Worm (Caenorhabditis elegans) whole organism, L4 larva: Measurements from ENCODE around the gene klo-1.

ENCODE experiments used
- F10B5.3 ChIP-seq: sonication (generic microtip); optimal IDR thresholded peaks from 2 replicates; lab custom pipeline; 2016; ENCODE audit warnings: mild to moderate bottlenecking, missing genetic modification characterization, missing compliant biosample characterization
- ZK546.5 ChIP-seq, 2 experiments: sonication (generic microtip); optimal IDR thresholded peaks; 2 replicates each; lab custom pipeline; 2017; ENCODE audit warnings: missing biosample characterization in 2 of 2, missing genetic modification characterization in 2 of 2
- aly-2 ChIP-seq: sonication (generic microtip); optimal IDR thresholded peaks from 2 replicates; lab custom pipeline; 2018; ENCODE audit warnings: missing biosample characterization, missing genetic modification characterization
- ctbp-1 ChIP-seq: fragments of 200-800 bp; sonication (Bioruptor generic); IDR thresholded peaks from 2 replicates; pipeline ENCODE4 v1.3.6; 2022; ENCODE audit warnings: missing genetic modification reagents, missing genetic modification characterization, missing compliant biosample characterization
- lim-7 ChIP-seq: fragments of 200-800 bp; sonication (Bioruptor generic); IDR thresholded peaks from 2 replicates; pipeline ENCODE4 v1.3.6; 2022; ENCODE audit warnings: missing genetic modification characterization, missing compliant biosample characterization
- mdl-1 ChIP-seq, 2 experiments: fragments of 150-350 bp in 1 of 2; sonication (generic microtip) in 1 of 2; optimal IDR thresholded peaks; 2 replicates each; lab custom pipeline; 2014 to 2017; ENCODE audit warnings: missing biosample characterization in 2 of 2, missing genetic modification characterization in 2 of 2
- snpc-4 ChIP-seq: fragments of 150-350 bp; optimal IDR thresholded peaks from 2 replicates; lab custom pipeline; 2014; ENCODE audit warnings: missing biosample characterization, missing genetic modification characterization
- unc-39 ChIP-seq: sonication (generic microtip); optimal IDR thresholded peaks from 2 replicates; lab custom pipeline; 2017; ENCODE audit warnings: missing biosample characterization, missing genetic modification characterization

- no peak for TF ChIP-seq mdl-1 (tag; optimal IDR thresholded peaks at IDR 0.05; lab: Kevin White, UChicago)
- TF ChIP-seq snpc-4 (tag; lab: Kevin White, UChicago) = no peak
- no peak for TF ChIP-seq aly-2 (tag; lab: Kevin White, UChicago)
- TF ChIP-seq ctbp-1 (GFP tag; lab: Robert Waterston, UW) = no peak
- no peak for TF ChIP-seq unc-39 (tag; lab: Kevin White, UChicago)
- no peak for TF ChIP-seq F10B5.3 (tag; lab: Kevin White, UChicago)
- TF ChIP-seq ZK546.5 (tag; optimal IDR thresholded peaks at IDR 0.05; lab: Kevin White, UChicago) = no peak
- no peak for TF ChIP-seq lim-7
These were observed 11.5 kb upstream of the klo-1 start, which contains the start of gene dsb-3 for ce11 chrIV:7759527-7759926.
